Worm (Caenorhabditis elegans) whole organism, young adult: ENCODE measurements around the gene asps-1.

Experiments
- F39B2.1 ChIP-seq: fragments of 200-800 bp; sonication (Bioruptor generic); IDR thresholded peaks from 2 replicates; pipeline ENCODE4 v1.3.6; 2022; ENCODE audit warnings: missing genetic modification reagents, missing genetic modification characterization, missing compliant biosample characterization
- F52B5.7 ChIP-seq: sonication (generic microtip); optimal IDR thresholded peaks from 2 replicates; lab custom pipeline; 2016; ENCODE audit warnings: mild to moderate bottlenecking, missing genetic modification characterization, missing compliant biosample characterization
- T07F8.4 ChIP-seq: sonication (generic microtip); optimal IDR thresholded peaks from 2 replicates; lab custom pipeline; 2016; ENCODE audit warnings: mild to moderate bottlenecking, missing genetic modification characterization, moderate library complexity, missing compliant biosample characterization
- T26A5.8 ChIP-seq: sonication (generic microtip); optimal IDR thresholded peaks from 2 replicates; lab custom pipeline; 2016; ENCODE audit warnings: missing genetic modification characterization, missing compliant biosample characterization
- Y56A3A.18 ChIP-seq: fragments of 200-800 bp; sonication (Bioruptor generic); IDR thresholded peaks from 2 replicates; pipeline ENCODE4 v1.3.6; 2022; ENCODE audit warnings: missing genetic modification reagents, missing genetic modification characterization, missing compliant biosample characterization
- Y67H2A.10 ChIP-seq: fragments of 200-800 bp; sonication (Bioruptor generic); conservative IDR thresholded peaks from 2 replicates; pipeline ENCODE4 v1.3.6; 2022; ENCODE audit warnings: missing genetic modification reagents, missing genetic modification characterization, missing compliant biosample characterization
- Y79H2A.3 ChIP-seq: fragments of 200-800 bp; sonication (Bioruptor generic); conservative IDR thresholded peaks from 2 replicates; pipeline ENCODE4 v1.3.6; 2022; ENCODE audit warnings: missing genetic modification reagents, missing genetic modification characterization, missing compliant biosample characterization
- Y95B8A.8 ChIP-seq: fragments of 200-800 bp; sonication (Bioruptor generic); IDR thresholded peaks from 2 replicates; pipeline ENCODE4 v1.3.6; 2022; ENCODE audit warnings: missing genetic modification reagents, missing genetic modification characterization, missing compliant biosample characterization
- attf-5 ChIP-seq: fragments of 200-800 bp; sonication (Bioruptor generic); optimal IDR thresholded peaks from 2 replicates; lab custom pipeline; 2018; ENCODE audit warnings: mild to moderate bottlenecking, missing genetic modification characterization, missing compliant biosample characterization
- cebp-2 ChIP-seq: fragments of 200-800 bp; sonication (Bioruptor generic); IDR thresholded peaks from 2 replicates; pipeline ENCODE4 v1.3.6; 2022; ENCODE audit warnings: missing genetic modification characterization, missing compliant biosample characterization
- ceh-100 ChIP-seq: fragments of 200-800 bp; sonication (Bioruptor generic); IDR thresholded peaks from 2 replicates; pipeline ENCODE4 v1.3.6; 2022; ENCODE audit warnings: missing genetic modification reagents, missing genetic modification characterization, missing compliant biosample characterization
- die-1 ChIP-seq: sonication (generic microtip); optimal IDR thresholded peaks from 2 replicates; lab custom pipeline; 2016; ENCODE audit warnings: missing genotype, mild to moderate bottlenecking, missing genetic modification characterization, missing compliant biosample characterization
- egl-18 ChIP-seq: fragments of 200-800 bp; sonication (Bioruptor generic); IDR thresholded peaks from 2 replicates; pipeline ENCODE4 v1.3.6; 2022; ENCODE audit warnings: missing genetic modification reagents, missing genetic modification characterization, missing compliant biosample characterization
- egl-44 ChIP-seq: fragments of 200-800 bp; sonication (Bioruptor generic); IDR thresholded peaks from 2 replicates; pipeline ENCODE4 v1.3.6; 2022; ENCODE audit warnings: missing genetic modification reagents, missing genetic modification characterization, missing compliant biosample characterization
- him-1 ChIP-seq: sonication (generic microtip); optimal IDR thresholded peaks from 2 replicates; lab custom pipeline; 2016; ENCODE audit warnings: missing genotype, missing genetic modification reagents, missing genetic modification characterization, missing compliant biosample characterization
- hlh-26 ChIP-seq: fragments of 200-800 bp; sonication (Bioruptor generic); conservative IDR thresholded peaks from 2 replicates; pipeline ENCODE4 v1.3.6; 2022; ENCODE audit warnings: missing genetic modification reagents, missing genetic modification characterization, missing compliant biosample characterization
- hmg-1.2 ChIP-seq: fragments of 200-800 bp; sonication (Bioruptor generic); IDR thresholded peaks from 2 replicates; pipeline ENCODE4 v1.3.6; 2022; ENCODE audit warnings: missing genetic modification reagents, missing genetic modification characterization, missing compliant biosample characterization
- let-526 ChIP-seq: fragments of 200-800 bp; sonication (Bioruptor generic); IDR thresholded peaks from 2 replicates; pipeline ENCODE4 v1.3.6; 2022; ENCODE audit warnings: missing genetic modification reagents, missing genetic modification characterization, missing compliant biosample characterization
- lin-26 ChIP-seq: fragments of 200-800 bp; sonication (Bioruptor generic); IDR thresholded peaks from 2 replicates; pipeline ENCODE4 v1.3.6; 2022; ENCODE audit warnings: missing genetic modification reagents, missing genetic modification characterization, missing compliant biosample characterization
- lin-40 ChIP-seq: sonication (generic microtip); optimal IDR thresholded peaks from 2 replicates; lab custom pipeline; 2016; ENCODE audit warnings: missing genetic modification characterization, mild to moderate bottlenecking, missing compliant biosample characterization, missing genotype, missing genetic modification reagents
- lir-1 ChIP-seq: fragments of 200-800 bp; sonication (Bioruptor generic); conservative IDR thresholded peaks from 2 replicates; pipeline ENCODE4 v1.3.6; 2022; ENCODE audit warnings: missing genetic modification reagents, missing genetic modification characterization, missing compliant biosample characterization
- lsl-1 ChIP-seq: fragments of 200-800 bp; sonication (Bioruptor generic); optimal IDR thresholded peaks from 2 replicates; lab custom pipeline; 2018; ENCODE audit warnings: mild to moderate bottlenecking, missing genetic modification characterization, moderate library complexity, missing compliant biosample characterization
- lsy-27 ChIP-seq: sonication (generic microtip); optimal IDR thresholded peaks from 2 replicates; lab custom pipeline; 2017; ENCODE audit warnings: missing genetic modification characterization, mild to moderate bottlenecking, missing compliant biosample characterization, antibody characterized with exemption, missing genotype, borderline replicate concordance; ENCODE audit not compliant: insufficient read depth
- madf-10 ChIP-seq: sonication (generic microtip); optimal IDR thresholded peaks from 2 replicates; lab custom pipeline; 2016; ENCODE audit warnings: mild to moderate bottlenecking, missing genetic modification characterization, missing compliant biosample characterization
- madf-3 ChIP-seq: fragments of 200-800 bp; sonication (Bioruptor generic); IDR thresholded peaks from 2 replicates; pipeline ENCODE4 v1.3.6; 2022; ENCODE audit warnings: missing genetic modification reagents, missing genetic modification characterization, missing compliant biosample characterization
- mcd-1 ChIP-seq: fragments of 200-800 bp; sonication (Bioruptor generic); IDR thresholded peaks from 2 replicates; pipeline ENCODE4 v1.3.6; 2022; ENCODE audit warnings: missing genetic modification reagents, missing genetic modification characterization, missing compliant biosample characterization
- nfya-1 ChIP-seq: sonication (generic microtip); optimal IDR thresholded peaks from 2 replicates; lab custom pipeline; 2017; ENCODE audit warnings: antibody characterized with exemption, missing compliant biosample characterization, missing genetic modification characterization, borderline replicate concordance; ENCODE audit not compliant: insufficient read depth
- nhr-80 ChIP-seq: sonication (generic microtip); optimal IDR thresholded peaks from 2 replicates; lab custom pipeline; 2016; ENCODE audit warnings: missing genetic modification characterization, missing compliant biosample characterization
- pha-4 ChIP-seq: fragments of 150-350 bp; sonication (generic microtip); optimal IDR thresholded peaks from 2 replicates; lab custom pipeline; 2014; ENCODE audit warnings: missing biosample characterization, missing genetic modification reagents, missing genetic modification characterization
- rec-8 ChIP-seq, 2 experiments: sonication (generic microtip); optimal IDR thresholded peaks; 2 replicates each; lab custom pipeline; 2016; ENCODE audit warnings: mild to moderate bottlenecking in 2 of 2, missing genetic modification characterization in 2 of 2, missing genetic modification reagents in 2 of 2, missing genotype in 2 of 2, missing biosample characterization in 1 of 2, missing compliant biosample characterization in 1 of 2, moderate library complexity in 1 of 2
- repo-1 ChIP-seq: sonication (generic microtip); optimal IDR thresholded peaks from 2 replicates; lab custom pipeline; 2017; ENCODE audit warnings: mild to moderate bottlenecking, missing genetic modification characterization, missing compliant biosample characterization
- somi-1 ChIP-seq: fragments of 200-800 bp; sonication (Bioruptor generic); optimal IDR thresholded peaks from 2 replicates; lab custom pipeline; 2018; ENCODE audit warnings: mild to moderate bottlenecking, missing genetic modification characterization, missing compliant biosample characterization
- tbx-9 ChIP-seq: sonication (generic microtip); optimal IDR thresholded peaks from 2 replicates; lab custom pipeline; 2016; ENCODE audit warnings: borderline replicate concordance, missing genetic modification characterization, inconsistent platforms, missing compliant biosample characterization
- unc-130 ChIP-seq: sonication (generic microtip); optimal IDR thresholded peaks from 2 replicates; lab custom pipeline; 2016; ENCODE audit warnings: missing genetic modification reagents, missing genetic modification characterization, missing compliant biosample characterization
- zfh-2 ChIP-seq: fragments of 200-800 bp; sonication (Bioruptor generic); conservative IDR thresholded peaks from 2 replicates; pipeline ENCODE4 v1.3.6; 2022; ENCODE audit warnings: missing genetic modification reagents, missing genetic modification characterization, missing compliant biosample characterization
- ztf-18 ChIP-seq: sonication (generic microtip); optimal IDR thresholded peaks from 2 replicates; lab custom pipeline; 2016; ENCODE audit warnings: missing genotype, mild to moderate bottlenecking, missing genetic modification characterization, missing compliant biosample characterization

Gene asps-1

ce11 chrV:10292819-10293357, 24.3 kb downstream of the asps-1 start, which contains the start of gene col-149:
col-149 (minus strand) TSS chrV:10292869.
- TF ChIP-seq unc-130 (GFP tag; lab: Kevin White, UChicago) = no peak
- peak; percentile 32 for TF ChIP-seq nhr-80 (tag; lab: Kevin White, UChicago)

- TF ChIP-seq egl-18 (no peak), mcd-1 (GFP tag; lab: Robert Waterston, UW) (no peak), lsl-1 (GFP tag; lab: Kevin White, UChicago) (no peak), nfya-1 (tag; lab: Kevin White, UChicago) (no peak), rec-8 (tag; optimal IDR thresholded peaks at IDR 0.05; lab: Kevin White, UChicago) (no peak), him-1 (tag; lab: Kevin White, UChicago) (no peak), T07F8.4 (tag; lab: Kevin White, UChicago) (no peak), hmg-1.2 (GFP tag; lab: Robert Waterston, UW) (no peak), Y56A3A.18 (no peak), lir-1 (GFP tag; lab: Robert Waterston, UW) (no peak), egl-44 (no peak), T26A5.8 (tag; lab: Kevin White, UChicago) (no peak), zfh-2 (GFP tag; lab: Robert Waterston, UW) (no peak), ceh-100 (GFP tag; lab: Robert Waterston, UW) (no peak), die-1 (no peak), ztf-18 (tag; lab: Kevin White, UChicago) (no peak), Y67H2A.10 (no peak), unc-130 (GFP tag; lab: Kevin White, UChicago) (no peak), F52B5.7 (tag; lab: Kevin White, UChicago) (no peak), tbx-9 (tag; lab: Kevin White, UChicago) (no peak)
Measured at ce11 chrV:10291848-10292247, 25.3 kb downstream of the asps-1 start.

- no peak for TF ChIP-seq die-1
- no peak for TF ChIP-seq Y79H2A.3 (GFP tag; lab: Robert Waterston, UW)
- no peak for TF ChIP-seq repo-1 (tag; lab: Kevin White, UChicago)
- TF ChIP-seq, all 124 proteins: peak for 0
Measured at ce11 chrV:10289743-10290142, 27.5 kb downstream of the asps-1 start, which contains the start of gene B0024.15. B0024.15 (plus strand) TSS chrV:10290043.

ce11 chrV:10287260-10287659, 29.9 kb downstream of the asps-1 start, which contains the start of gene B0024.3:
B0024.3 (plus strand) TSS chrV:10287560.
- TF ChIP-seq hlh-26 (GFP tag; lab: Robert Waterston, UW) (no peak), lsy-27 (tag; lab: Kevin White, UChicago) (no peak), cebp-2 (GFP tag; lab: Robert Waterston, UW) (no peak), F39B2.1 (GFP tag; lab: Robert Waterston, UW) (no peak)

- TF ChIP-seq madf-3 (GFP tag; lab: Robert Waterston, UW) (no peak), pha-4 (tag; lab: Kevin White, UChicago) (no peak), lin-26 (GFP tag; lab: Robert Waterston, UW) (no peak), lin-40 (tag; lab: Kevin White, UChicago) (no peak), cebp-2 (GFP tag; lab: Robert Waterston, UW) (no peak), madf-10 (tag; lab: Kevin White, UChicago) (no peak), attf-5 (no peak), somi-1 (GFP tag; lab: Kevin White, UChicago) (no peak), unc-130 (GFP tag; lab: Kevin White, UChicago) (no peak), F39B2.1 (GFP tag; lab: Robert Waterston, UW) (no peak), Y95B8A.8 (GFP tag; lab: Robert Waterston, UW) (no peak), let-526 (GFP tag; lab: Robert Waterston, UW) (no peak)
Measured at ce11 chrV:10285853-10286252, 31.3 kb downstream of the asps-1 start.
